Fruit fly (Drosophila melanogaster): ENCODE data around the gene VhaM9.7-d.
"Not testable (repeated sequence)": the region's sequence is repeated elsewhere in the genome, so short reads cannot be mapped to it uniquely, and the experiment has no call there.

VhaM9.7-d gene

DNA sequence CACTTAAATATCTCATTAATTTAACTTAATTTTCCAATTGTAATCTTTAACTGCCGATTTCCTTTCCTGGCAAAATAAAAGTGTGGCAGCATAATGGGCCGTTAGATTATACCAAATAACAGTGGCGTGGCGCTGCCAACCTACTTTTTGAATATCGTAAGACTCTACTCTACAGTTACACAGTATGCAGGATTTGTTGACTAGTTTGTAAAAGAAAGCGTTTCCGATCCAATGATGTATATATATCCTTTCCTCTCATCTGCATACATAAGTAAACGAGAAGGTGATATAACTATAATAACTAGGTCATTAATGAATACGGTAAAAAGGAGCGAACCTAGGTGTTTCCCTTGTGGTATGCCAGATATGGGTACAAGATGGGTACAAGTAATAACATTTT is 16.8 kb downstream of the VhaM9.7-d start, which contains the start of gene EMC2B (continued):
- TF ChIP-seq dsx (GFP tag; optimal IDR thresholded peaks at IDR 0.05; ENCODE audit: poor library complexity, severe bottlenecking), result no peak
- TF ChIP-seq CG3919 (GFP tag; optimal IDR thresholded peaks at IDR 0.05), result peak; percentile 52
- TF ChIP-seq CG8319 (GFP tag; optimal IDR thresholded peaks at IDR 0.05), result peak; percentile 24
- TF ChIP-seq CG7368 (GFP tag; optimal IDR thresholded peaks at IDR 0.05), result no peak
- peak; percentile 63 for TF ChIP-seq lz (GFP tag; optimal IDR thresholded peaks at IDR 0.05)
- no peak for TF ChIP-seq fd85E (GFP tag; optimal IDR thresholded peaks at IDR 0.05)
- no peak for TF ChIP-seq Blimp-1 (GFP tag; optimal IDR thresholded peaks at IDR 0.05)
- peak; percentile 51 for TF ChIP-seq topi (GFP tag; optimal IDR thresholded peaks at IDR 0.05)
- TF ChIP-seq CG10631 (GFP tag; optimal IDR thresholded peaks at IDR 0.05), result peak; percentile 33
- peak; percentile 60 for TF ChIP-seq Hr39 (GFP tag; optimal IDR thresholded peaks at IDR 0.05)
- TF ChIP-seq CG1621 (tag; optimal IDR thresholded peaks at IDR 0.05), result peak; percentile 41
- TF ChIP-seq Eip93F (GFP tag; optimal IDR thresholded peaks at IDR 0.05), result no peak
- no peak for TF ChIP-seq net (GFP tag; optimal IDR thresholded peaks at IDR 0.05)
- TF ChIP-seq CG8632 (GFP tag; optimal IDR thresholded peaks at IDR 0.05), result no peak
- TF ChIP-seq CG6276 (GFP tag; optimal IDR thresholded peaks at IDR 0.05), result no peak
- no peak for TF ChIP-seq CG16779 (tag; optimal IDR thresholded peaks at IDR 0.05)

DNA sequence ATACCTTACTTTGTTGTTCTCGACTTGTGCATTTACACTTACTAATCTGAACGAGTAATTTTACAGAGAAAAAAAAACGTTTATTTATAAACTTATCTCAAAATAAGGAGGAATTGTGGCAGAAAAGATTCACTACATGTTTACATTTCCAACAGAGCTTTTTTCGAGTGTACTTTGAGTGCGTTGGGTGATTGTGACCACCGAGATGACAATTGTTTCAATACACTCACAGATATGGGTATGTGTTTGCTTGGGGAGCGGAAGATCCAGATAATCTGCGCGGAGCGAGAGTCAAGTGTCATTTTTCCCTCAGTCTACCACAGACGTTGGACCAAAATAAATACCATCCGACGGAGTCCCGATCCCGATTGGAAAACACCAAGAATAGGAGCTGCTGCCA is 17.7 kb downstream of the VhaM9.7-d start, which contains the start of gene CG31274:
Gene CG31274, plus strand, starts transcription at position 301 of the 400 bp plus-strand sequence.
- not testable (repeated sequence) for TF ChIP-seq eg (GFP tag; IDR thresholded peaks at IDR 0.05); CG11294 (GFP tag; IDR thresholded peaks at IDR 0.05); vri (GFP tag; optimal IDR thresholded peaks at IDR 0.05)

DNA sequence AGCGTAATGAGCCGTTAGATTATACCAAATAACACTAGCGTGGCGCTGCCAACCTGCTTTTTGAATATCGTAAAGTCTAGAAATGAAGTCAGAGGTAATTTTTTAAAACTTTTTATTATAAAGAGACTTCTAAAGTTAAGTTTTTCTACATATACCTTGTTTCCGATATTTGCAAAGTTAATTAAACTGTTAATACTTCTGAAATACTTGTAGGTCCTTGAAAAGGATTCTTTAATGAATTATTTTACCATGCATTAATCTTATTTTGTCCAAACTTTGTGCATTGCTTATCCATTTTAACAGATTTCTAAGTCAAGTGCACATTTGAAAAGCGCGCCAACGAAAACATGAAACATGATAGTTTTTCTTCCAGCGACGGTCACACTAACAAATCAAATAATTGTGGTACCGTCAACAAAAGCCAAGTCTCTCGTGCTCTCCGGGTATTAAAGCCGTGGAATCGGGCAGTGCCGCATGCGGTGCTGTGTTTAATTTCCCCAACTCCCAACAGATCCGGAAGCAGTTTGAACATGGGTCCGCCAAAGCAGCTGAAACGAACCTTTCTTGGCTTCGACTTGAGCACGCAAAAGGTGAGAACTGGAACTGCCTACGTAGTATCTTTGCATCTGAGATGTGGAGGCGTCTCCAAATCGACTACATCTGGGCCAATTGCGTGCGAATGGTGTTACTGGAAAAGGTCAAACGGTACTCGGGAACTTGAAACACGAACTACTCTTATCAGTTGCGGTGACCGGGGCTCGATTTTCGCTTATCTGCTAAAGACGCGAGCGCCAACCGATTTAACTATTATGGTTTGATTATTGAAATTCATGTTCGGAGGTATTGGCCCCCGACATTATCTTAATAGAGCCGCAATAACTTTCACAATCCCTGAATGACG is 21.3 kb downstream of the VhaM9.7-d start, which contains the start of the genes EMC2A and CG3534:
Gene EMC2A, minus strand, starts transcription at position 13 of the 901 bp plus-strand sequence.
Gene CG3534, plus strand, starts transcription at position 388 of the 901 bp plus-strand sequence.
- TF ChIP-seq svp (GFP tag) (peak; percentile 67), dsx (GFP tag; optimal IDR thresholded peaks at IDR 0.05; ENCODE audit: poor library complexity, severe bottlenecking) (peak; percentile 8), Sox15 (GFP tag; optimal IDR thresholded peaks at IDR 0.05) (no peak), CG10631 (GFP tag; optimal IDR thresholded peaks at IDR 0.05) (peak; percentile 25), CG3032 (tag; optimal IDR thresholded peaks at IDR 0.05) (peak; percentile 54), lz (GFP tag; optimal IDR thresholded peaks at IDR 0.05) (peak; percentile 41), achi (GFP tag; optimal IDR thresholded peaks at IDR 0.05) (no peak), Eip75B (GFP tag; optimal IDR thresholded peaks at IDR 0.05) (peak; percentile 44), OdsH (GFP tag; optimal IDR thresholded peaks at IDR 0.05) (no peak), fkh (GFP tag; optimal IDR thresholded peaks at IDR 0.05) (peak; percentile 73)

DNA sequence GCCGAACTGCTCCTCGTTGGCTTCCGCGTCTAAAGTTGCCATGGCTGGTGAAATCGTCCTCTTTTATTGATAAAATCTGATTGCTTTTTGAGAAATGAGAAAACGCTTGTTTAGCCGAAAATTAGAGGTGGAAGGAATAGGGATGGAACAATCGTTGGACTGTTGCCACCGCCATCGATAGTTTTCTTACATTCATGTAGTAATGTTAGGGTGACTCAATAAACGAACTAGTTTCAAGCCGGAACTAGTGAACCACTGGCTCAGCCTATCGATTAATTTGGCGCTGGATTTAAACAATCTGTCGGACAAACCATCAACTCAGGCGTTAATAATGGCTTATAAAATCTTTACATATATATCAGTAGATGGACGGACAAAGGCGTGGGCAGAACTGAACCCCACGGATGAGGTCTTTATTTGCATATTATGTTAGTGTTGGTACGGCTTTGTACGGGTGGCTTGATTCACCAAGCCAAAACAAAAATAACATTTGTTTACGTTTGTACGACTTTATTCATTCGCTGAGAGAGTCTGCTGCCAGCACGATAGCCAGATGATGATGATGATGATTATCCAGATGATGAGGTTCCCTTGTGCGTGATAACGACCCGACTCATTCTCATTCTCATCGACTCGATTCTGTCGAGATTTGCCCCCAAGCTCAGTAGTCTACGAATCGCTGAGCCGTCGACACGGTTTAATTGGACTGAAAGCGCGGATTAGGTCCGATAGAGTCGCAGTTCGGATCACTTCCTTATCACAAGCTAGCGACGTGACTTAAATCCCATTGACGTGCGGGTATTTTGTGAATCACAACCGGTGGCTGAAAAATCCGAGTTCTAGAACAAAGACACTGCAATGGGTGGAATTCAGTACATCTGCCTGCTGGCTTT is 27.5 kb downstream of the VhaM9.7-d start, which contains the start of the genes Sf3a1 and Irc:
Gene Sf3a1, minus strand, starts transcription at position 138 of the 893 bp plus-strand sequence.
Gene Irc, plus strand, starts transcription at position 658 of the 893 bp plus-strand sequence.
- TF ChIP-seq Lpt (GFP tag; optimal IDR thresholded peaks at IDR 0.05) (no peak), Ets96B (tag; optimal IDR thresholded peaks at IDR 0.05) (no peak), Eip93F (GFP tag; optimal IDR thresholded peaks at IDR 0.05) (no peak), Hr39 (GFP tag; optimal IDR thresholded peaks at IDR 0.05) (no peak), Eip75B (GFP tag; optimal IDR thresholded peaks at IDR 0.05) (no peak), CG4318 (GFP tag; optimal IDR thresholded peaks at IDR 0.05) (no peak), CG9139 (GFP tag; optimal IDR thresholded peaks at IDR 0.05) (no peak), CG11902 (GFP tag; optimal IDR thresholded peaks at IDR 0.05) (no peak), cyc (GFP tag; optimal IDR thresholded peaks at IDR 0.05) (no peak), Eip78C (GFP tag) (peak; percentile 70), fkh (GFP tag; optimal IDR thresholded peaks at IDR 0.05) (peak; percentile 33), CG6276 (GFP tag; optimal IDR thresholded peaks at IDR 0.05) (no peak), Ets21C (GFP tag; optimal IDR thresholded peaks at IDR 0.05) (no peak), CG16779 (tag; optimal IDR thresholded peaks at IDR 0.05) (no peak), CG1621 (tag; optimal IDR thresholded peaks at IDR 0.05) (peak; percentile 85), CG6854 (GFP tag; optimal IDR thresholded peaks at IDR 0.05) (no peak), CG31627 (GFP tag; optimal IDR thresholded peaks at IDR 0.05) (no peak), Gug (GFP tag; IDR thresholded peaks at IDR 0.05) (0 out of 2 replicates have a peak, but pooled peaks have one; percentile 16), net (GFP tag; optimal IDR thresholded peaks at IDR 0.05) (no peak), CG32006 (GFP tag; optimal IDR thresholded peaks at IDR 0.05) (no peak), OdsH (GFP tag; optimal IDR thresholded peaks at IDR 0.05) (no peak), CG6163 (GFP tag; IDR thresholded peaks at IDR 0.05) (0 out of 3 replicates have a peak, but pooled peaks have one; percentile 31), svp (GFP tag) (peak; percentile 93), CG3919 (GFP tag; optimal IDR thresholded peaks at IDR 0.05) (no peak), pdm3 (GFP tag; optimal IDR thresholded peaks at IDR 0.05) (no peak), Blimp-1 (GFP tag; optimal IDR thresholded peaks at IDR 0.05) (no peak)
